Worm (Caenorhabditis elegans): ENCODE data around the gene coq-5.

DNA sequence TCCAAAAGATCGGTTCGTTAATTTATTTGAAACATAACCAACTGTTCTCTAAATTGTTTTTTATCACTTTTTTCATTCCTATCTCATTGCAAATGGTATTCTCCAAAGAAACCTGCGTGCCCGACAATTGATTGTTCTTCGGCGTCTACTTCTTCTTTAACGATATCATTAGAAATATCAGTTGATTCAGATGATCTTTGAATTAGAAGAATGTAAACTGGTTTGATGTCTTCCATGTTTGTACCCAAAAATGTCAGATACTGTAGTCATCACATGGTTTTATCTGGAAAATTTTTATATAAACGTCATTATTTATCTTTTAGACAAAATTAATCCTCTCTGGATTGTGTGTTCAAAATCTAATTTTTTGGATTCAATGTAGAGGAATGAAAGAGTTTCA is 39.5 kb upstream of the coq-5 start:
- TF ChIP-seq C08G9.2 (tag; optimal IDR thresholded peaks at IDR 0.05) = no peak
- no peak for TF ChIP-seq elt-2 (tag; optimal IDR thresholded peaks at IDR 0.05)
- TF ChIP-seq che-1 (tag; optimal IDR thresholded peaks at IDR 0.05) = no peak
- TF ChIP-seq ama-1 (optimal IDR thresholded peaks at IDR 0.05) = no peak
- TF ChIP-seq dve-1 (tag; optimal IDR thresholded peaks at IDR 0.05) = no peak
- TF ChIP-seq fkh-10 (GFP tag; optimal IDR thresholded peaks at IDR 0.05) = no peak
- no peak for TF ChIP-seq zip-5 (tag; optimal IDR thresholded peaks at IDR 0.05)
- no peak for TF ChIP-seq unc-86 (tag; optimal IDR thresholded peaks at IDR 0.05)
- TF ChIP-seq pag-3 (tag; optimal IDR thresholded peaks at IDR 0.05; ENCODE audit: borderline replicate concordance) = no peak
- TF ChIP-seq ets-4 (tag; optimal IDR thresholded peaks at IDR 0.05) = no peak
- no peak for TF ChIP-seq pha-4 (tag; optimal IDR thresholded peaks at IDR 0.05)
- no peak for TF ChIP-seq nhr-11 (tag; optimal IDR thresholded peaks at IDR 0.05)
- TF ChIP-seq gmeb-2 (tag; optimal IDR thresholded peaks at IDR 0.05) = no peak

Data from whole organism, late embryonic.